Worm (Caenorhabditis elegans) whole organism, mixed stage, embryonic: Measurements from ENCODE around the gene T11B7.1.
A peak's percentile ranks its signal among the peaks of the same experiment; 100 is the strongest.

Experiments
- M03D4.4 ChIP-seq: sonication (generic microtip); optimal IDR thresholded peaks from 2 replicates; lab custom pipeline; 2017; ENCODE audit warnings: mild to moderate bottlenecking, missing genetic modification characterization, missing compliant biosample characterization
- bed-3 ChIP-seq: fragments of 200-800 bp; sonication (Bioruptor generic); optimal IDR thresholded peaks from 3 replicates; lab custom pipeline; 2018; ENCODE audit warnings: mild to moderate bottlenecking, missing genetic modification characterization, moderate library complexity, missing compliant biosample characterization
- ceh-39 ChIP-seq: fragments of 150-350 bp; optimal IDR thresholded peaks from 2 replicates; lab custom pipeline; 2014; ENCODE audit warnings: missing biosample characterization, missing genetic modification characterization
- ceh-43 ChIP-seq: fragments of 200-800 bp; sonication (Bioruptor generic); optimal IDR thresholded peaks from 2 replicates; lab custom pipeline; 2018; ENCODE audit warnings: mild to moderate bottlenecking, missing genetic modification characterization, moderate library complexity, missing compliant biosample characterization
- ceh-83 ChIP-seq: fragments of 200-800 bp; sonication (Bioruptor generic); optimal IDR thresholded peaks from 2 replicates; lab custom pipeline; 2018; ENCODE audit warnings: mild to moderate bottlenecking, missing genetic modification characterization, missing compliant biosample characterization
- ces-1 ChIP-seq: fragments of 150-350 bp; optimal IDR thresholded peaks from 2 replicates; lab custom pipeline; 2014; ENCODE audit warnings: missing biosample characterization, missing genetic modification reagents, missing genetic modification characterization
- cnd-1 ChIP-seq: fragments of 200-800 bp; sonication (Bioruptor generic); optimal IDR thresholded peaks from 2 replicates; lab custom pipeline; 2018; ENCODE audit warnings: mild to moderate bottlenecking, missing genetic modification characterization, missing compliant biosample characterization
- drap-1 ChIP-seq: fragments of 200-800 bp; sonication (Bioruptor generic); optimal IDR thresholded peaks from 3 replicates; lab custom pipeline; 2018; ENCODE audit warnings: mild to moderate bottlenecking, missing genetic modification characterization, missing compliant biosample characterization
- elt-1 ChIP-seq: sonication (generic microtip); optimal IDR thresholded peaks from 2 replicates; lab custom pipeline; 2017; ENCODE audit warnings: missing genetic modification characterization, mild to moderate bottlenecking, missing compliant biosample characterization, antibody characterized with exemption, moderate library complexity, borderline replicate concordance; ENCODE audit not compliant: insufficient read depth
- elt-3 ChIP-seq: fragments of 150-350 bp; optimal IDR thresholded peaks from 2 replicates; lab custom pipeline; 2014; ENCODE audit warnings: missing biosample characterization, missing genetic modification characterization
- flh-1 ChIP-seq: fragments of 200-800 bp; sonication (Bioruptor generic); optimal IDR thresholded peaks from 2 replicates; lab custom pipeline; 2018; ENCODE audit warnings: mild to moderate bottlenecking, missing genetic modification characterization, moderate library complexity, missing compliant biosample characterization
- ham-2 ChIP-seq: fragments of 200-800 bp; sonication (Bioruptor generic); optimal IDR thresholded peaks from 2 replicates; lab custom pipeline; 2018; ENCODE audit warnings: mild to moderate bottlenecking, missing genetic modification characterization, missing compliant biosample characterization
- hlh-1 ChIP-seq: fragments of 150-350 bp; optimal IDR thresholded peaks from 2 replicates; lab custom pipeline; 2014; ENCODE audit warnings: missing biosample characterization, missing genetic modification reagents, missing genetic modification characterization
- lin-13 ChIP-seq: fragments of 150-350 bp; optimal IDR thresholded peaks from 2 replicates; lab custom pipeline; 2014; ENCODE audit warnings: missing biosample characterization, missing genetic modification characterization
- lin-32 ChIP-seq: fragments of 200-800 bp; sonication (Bioruptor generic); optimal IDR thresholded peaks from 2 replicates; lab custom pipeline; 2018; ENCODE audit warnings: mild to moderate bottlenecking, missing genetic modification characterization, missing compliant biosample characterization
- lsy-2 ChIP-seq: fragments of 150-350 bp; optimal IDR thresholded peaks from 2 replicates; lab custom pipeline; 2014; ENCODE audit warnings: missing biosample characterization, missing genetic modification characterization
- mab-5 ChIP-seq: fragments of 150-350 bp; optimal IDR thresholded peaks from 2 replicates; lab custom pipeline; 2014; ENCODE audit warnings: missing biosample characterization, missing genetic modification characterization
- mep-1 ChIP-seq: fragments of 150-350 bp; optimal IDR thresholded peaks from 2 replicates; lab custom pipeline; 2017; ENCODE audit warnings: missing biosample characterization, missing genetic modification reagents, missing genetic modification characterization, inconsistent platforms
- mls-2 ChIP-seq: sonication (generic microtip); optimal IDR thresholded peaks from 2 replicates; lab custom pipeline; 2016; ENCODE audit warnings: mild to moderate bottlenecking, missing genetic modification characterization, moderate library complexity, missing compliant biosample characterization
- nhr-12 ChIP-seq: fragments of 150-350 bp; optimal IDR thresholded peaks from 2 replicates; lab custom pipeline; 2014; ENCODE audit warnings: missing biosample characterization, missing genetic modification characterization
- nhr-2 ChIP-seq: fragments of 150-350 bp; optimal IDR thresholded peaks from 2 replicates; lab custom pipeline; 2014; ENCODE audit warnings: missing biosample characterization, missing genetic modification characterization
- pha-4 ChIP-seq: fragments of 150-350 bp; optimal IDR thresholded peaks from 2 replicates; lab custom pipeline; 2018; ENCODE audit warnings: missing biosample characterization, missing genetic modification reagents, missing genetic modification characterization
- sem-2 ChIP-seq: fragments of 200-800 bp; sonication (Bioruptor generic); optimal IDR thresholded peaks from 2 replicates; lab custom pipeline; 2018; ENCODE audit warnings: mild to moderate bottlenecking, missing genetic modification characterization, missing compliant biosample characterization
- snpc-4 ChIP-seq: fragments of 150-350 bp; optimal IDR thresholded peaks from 2 replicates; lab custom pipeline; 2014; ENCODE audit warnings: missing biosample characterization, missing genetic modification characterization
- tbx-8 ChIP-seq: fragments of 200-800 bp; sonication (Bioruptor generic); optimal IDR thresholded peaks from 2 replicates; lab custom pipeline; 2018; ENCODE audit warnings: mild to moderate bottlenecking, missing genetic modification characterization, moderate library complexity, missing compliant biosample characterization
- unc-120 ChIP-seq: sonication (generic microtip); optimal IDR thresholded peaks from 2 replicates; lab custom pipeline; 2017; ENCODE audit warnings: missing genetic modification characterization, missing compliant biosample characterization; ENCODE audit not compliant: poor library complexity, severe bottlenecking
- unc-39 ChIP-seq: fragments of 150-350 bp; optimal IDR thresholded peaks from 2 replicates; lab custom pipeline; 2014; ENCODE audit warnings: missing biosample characterization, missing genetic modification characterization
- ztf-11 ChIP-seq: fragments of 150-350 bp; optimal IDR thresholded peaks from 2 replicates; lab custom pipeline; 2014; ENCODE audit warnings: missing biosample characterization, missing genetic modification characterization

Gene T11B7.1

ce11 chrIV:8816029-8816428 lies 24.5 kb upstream of the T11B7.1 start, which contains the start of gene grsp-2:
TSS of gene grsp-2 (plus strand) at chrIV:8816329.
- TF ChIP-seq pha-4 (tag; lab: Kevin White, UChicago) (no peak), tbx-8 (GFP tag; lab: Kevin White, UChicago) (no peak), lin-32 (GFP tag; lab: Kevin White, UChicago) (no peak), sem-2 (GFP tag; lab: Kevin White, UChicago) (no peak), M03D4.4 (tag; lab: Kevin White, UChicago) (no peak), lsy-2 (no peak)

ce11 chrIV:8816617-8817016 lies 23.9 kb upstream of the T11B7.1 start:
- no peak for TF ChIP-seq ham-2 (GFP tag; lab: Kevin White, UChicago)
- no peak for TF ChIP-seq M03D4.4 (tag; lab: Kevin White, UChicago)
- TF ChIP-seq tbx-8 (GFP tag; lab: Kevin White, UChicago) = no peak
- TF ChIP-seq unc-39 (tag; lab: Kevin White, UChicago) = no peak
- no peak for TF ChIP-seq snpc-4 (tag; lab: Kevin White, UChicago)
- no peak for TF ChIP-seq mab-5 (tag; lab: Kevin White, UChicago)
- TF ChIP-seq elt-1 (tag; lab: Kevin White, UChicago) = no peak
- TF ChIP-seq ces-1 (GFP tag; lab: Kevin White, UChicago) = no peak
- no peak for TF ChIP-seq pha-4 (tag; lab: Kevin White, UChicago)
- no peak for TF ChIP-seq lin-13 (tag; lab: Kevin White, UChicago)
- no peak for TF ChIP-seq sem-2 (GFP tag; lab: Kevin White, UChicago)
- TF ChIP-seq mls-2 (tag; lab: Kevin White, UChicago) = no peak
- no peak for TF ChIP-seq ceh-83 (GFP tag; lab: Kevin White, UChicago)

ce11 chrIV:8817639-8818038 lies 22.9 kb upstream of the T11B7.1 start, which contains the start of gene T28C6.10:
TSS of gene T28C6.10 (plus strand) at chrIV:8817939.
- TF ChIP-seq flh-1 (GFP tag; lab: Kevin White, UChicago) (no peak), nhr-12 (tag; lab: Kevin White, UChicago) (no peak), sem-2 (GFP tag; lab: Kevin White, UChicago) (no peak), bed-3 (GFP tag; lab: Kevin White, UChicago) (no peak), ceh-43 (GFP tag; lab: Kevin White, UChicago) (no peak), elt-3 (tag; lab: Kevin White, UChicago) (no peak), ces-1 (GFP tag; lab: Kevin White, UChicago) (no peak), ceh-83 (GFP tag; lab: Kevin White, UChicago) (no peak), mep-1 (tag; lab: Kevin White, UChicago) (no peak), pha-4 (tag; lab: Kevin White, UChicago) (no peak), ztf-11 (tag; lab: Kevin White, UChicago) (no peak)

ce11 chrIV:8819471-8819870 lies 21.0 kb upstream of the T11B7.1 start:
- TF ChIP-seq ceh-39 (tag; lab: Kevin White, UChicago) = peak; percentile 44
- TF ChIP-seq nhr-2 (tag; lab: Kevin White, UChicago) = peak; percentile 94
- no peak for TF ChIP-seq elt-3 (tag; lab: Kevin White, UChicago)
- peak; percentile 10 for TF ChIP-seq hlh-1 (tag; lab: Kevin White, UChicago)
- TF ChIP-seq, all 35 proteins: peak for 3

- no peak for TF ChIP-seq sem-2 (GFP tag; lab: Kevin White, UChicago)
These were observed 20.5 kb upstream of the T11B7.1 start, which contains the start of gene T28C6.3 for ce11 chrIV:8820041-8820440. TSS of gene T28C6.3 (plus strand) at chrIV:8820341.

- TF ChIP-seq elt-1 (tag; lab: Kevin White, UChicago) (no peak), unc-39 (tag; lab: Kevin White, UChicago) (no peak), sem-2 (GFP tag; lab: Kevin White, UChicago) (no peak), nhr-2 (tag; lab: Kevin White, UChicago) (no peak), ceh-43 (GFP tag; lab: Kevin White, UChicago) (no peak), hlh-1 (tag; lab: Kevin White, UChicago) (no peak), flh-1 (GFP tag; lab: Kevin White, UChicago) (no peak), tbx-8 (GFP tag; lab: Kevin White, UChicago) (no peak), cnd-1 (no peak), mep-1 (tag; lab: Kevin White, UChicago) (no peak), ceh-39 (tag; lab: Kevin White, UChicago) (no peak), ceh-83 (GFP tag; lab: Kevin White, UChicago) (no peak), unc-120 (tag; lab: Kevin White, UChicago) (no peak), drap-1 (GFP tag; lab: Kevin White, UChicago) (no peak), ztf-11 (tag; lab: Kevin White, UChicago) (no peak)
These were observed 19.4 kb upstream of the T11B7.1 start, which contains the start of gene T28C6.5 for ce11 chrIV:8821147-8821546. TSS of gene T28C6.5 (plus strand) at chrIV:8821447.
